Worm (Caenorhabditis elegans) whole organism, L4/young adult: ENCODE data around the gene unc-93.

Experiments
- W03F9.2 ChIP-seq: fragments of 150-350 bp; optimal IDR thresholded peaks from 2 replicates; lab custom pipeline; 2014; ENCODE audit warnings: missing biosample characterization, missing genetic modification characterization
- dao-5 ChIP-seq: sonication (generic microtip); optimal IDR thresholded peaks from 2 replicates; lab custom pipeline; 2016; ENCODE audit warnings: missing genotype, missing genetic modification characterization, moderate library complexity, missing compliant biosample characterization
- him-1 ChIP-seq: sonication (generic microtip); optimal IDR thresholded peaks from 2 replicates; lab custom pipeline; 2016; ENCODE audit warnings: missing genotype, missing genetic modification reagents, missing genetic modification characterization, missing compliant biosample characterization

ce11 chrIII:3623772-3624171 is 20.4 kb upstream of the unc-93 start:
- TF ChIP-seq him-1 (tag; lab: Kevin White, UChicago) (no peak), W03F9.2 (tag; lab: Kevin White, UChicago) (no peak), dao-5 (tag; lab: Kevin White, UChicago) (no peak)
